Fruit fly (Drosophila melanogaster) whole organism, pupa: Measurements from ENCODE around the gene Pburs.
A peak's percentile ranks its signal among the peaks of the same experiment; 100 is the strongest.

Experiments
- CG10348 ChIP-seq: fragments of 200-800 bp; sonication (Bioruptor generic); IDR thresholded peaks from 2 replicates; pipeline ENCODE4 v1.3.6; 2022; ENCODE audit warnings: missing biosample characterization, missing genetic modification characterization
- CG12605 ChIP-seq: fragments of 200-800 bp; sonication (Bioruptor generic); IDR thresholded peaks from 2 replicates; pipeline ENCODE4 v1.3.6; 2022; ENCODE audit warnings: missing biosample characterization, missing genetic modification characterization
- CG13204 ChIP-seq: fragments of 200-800 bp; sonication (Bioruptor generic); optimal IDR thresholded peaks from 2 replicates; lab custom pipeline; 2018; ENCODE audit warnings: missing biosample characterization, mild to moderate bottlenecking, missing genetic modification characterization, moderate library complexity
- CG14655 ChIP-seq: fragments of 200-800 bp; sonication (Bioruptor generic); optimal IDR thresholded peaks from 3 replicates; lab custom pipeline; 2017; ENCODE audit warnings: mild to moderate bottlenecking, missing biosample characterization, missing genetic modification reagents, missing genetic modification characterization
- CG15710 ChIP-seq: fragments of 200-800 bp; sonication (Bioruptor generic); optimal IDR thresholded peaks from 2 replicates; lab custom pipeline; 2018; ENCODE audit warnings: missing biosample characterization, mild to moderate bottlenecking, missing genetic modification characterization, moderate library complexity
- CG17806 ChIP-seq: fragments of 200-800 bp; sonication (Bioruptor generic); optimal IDR thresholded peaks from 2 replicates; lab custom pipeline; 2018; ENCODE audit warnings: missing biosample characterization, mild to moderate bottlenecking, missing genetic modification characterization, moderate library complexity
- CG32121 ChIP-seq: fragments of 200-800 bp; sonication (Bioruptor generic); IDR thresholded peaks from 2 replicates; pipeline ENCODE4 v1.3.6; 2022; ENCODE audit warnings: missing biosample characterization, missing genetic modification characterization
- CG34367 ChIP-seq: fragments of 200-800 bp; sonication (Bioruptor generic); optimal IDR thresholded peaks from 2 replicates; lab custom pipeline; 2018; ENCODE audit warnings: missing biosample characterization, mild to moderate bottlenecking, missing genetic modification characterization
- CG4496 ChIP-seq: fragments of 200-800 bp; sonication (Bioruptor generic); IDR thresholded peaks from 3 replicates; pipeline ENCODE4 v1.3.6; 2022; ENCODE audit warnings: missing biosample characterization, missing genetic modification characterization
- CG8159 ChIP-seq: fragments of 200-800 bp; sonication (Bioruptor generic); optimal IDR thresholded peaks from 3 replicates; lab custom pipeline; 2018; ENCODE audit warnings: missing biosample characterization, mild to moderate bottlenecking, missing genetic modification characterization, moderate library complexity
- CG8301 ChIP-seq: fragments of 200-800 bp; sonication (Bioruptor generic); optimal IDR thresholded peaks from 2 replicates; lab custom pipeline; 2018; ENCODE audit warnings: missing biosample characterization, mild to moderate bottlenecking, missing genetic modification characterization
- CG9948 ChIP-seq: fragments of 200-800 bp; sonication (Bioruptor generic); optimal IDR thresholded peaks from 2 replicates; lab custom pipeline; 2018; ENCODE audit warnings: missing biosample characterization, mild to moderate bottlenecking, missing genetic modification characterization, moderate library complexity
- D1 ChIP-seq: fragments of 200-800 bp; sonication (Bioruptor generic); optimal IDR thresholded peaks from 2 replicates; lab custom pipeline; 2018; ENCODE audit warnings: missing biosample characterization, mild to moderate bottlenecking, missing genetic modification characterization, moderate library complexity
- EcR ChIP-seq: fragments of 200-800 bp; sonication (Bioruptor generic); optimal IDR thresholded peaks from 3 replicates; lab custom pipeline; 2019; ENCODE audit warnings: missing biosample characterization, missing genetic modification characterization, mild to moderate bottlenecking, moderate library complexity, missing genetic modification reagents
- Ets98B ChIP-seq: fragments of 200-800 bp; sonication (Bioruptor generic); IDR thresholded peaks from 2 replicates; pipeline ENCODE4 v1.3.6; 2022; ENCODE audit warnings: missing biosample characterization, missing genetic modification characterization
- Pif1A ChIP-seq: fragments of 200-800 bp; sonication (Bioruptor generic); optimal IDR thresholded peaks from 3 replicates; lab custom pipeline; 2016; ENCODE audit warnings: missing biosample characterization, missing genetic modification characterization
- Pif1B ChIP-seq: fragments of 200-800 bp; sonication (Bioruptor generic); optimal IDR thresholded peaks from 3 replicates; lab custom pipeline; 2016; ENCODE audit warnings: missing biosample characterization, missing genetic modification characterization
- Snoo ChIP-seq: fragments of 200-800 bp; sonication (Bioruptor generic); optimal IDR thresholded peaks from 3 replicates; lab custom pipeline; 2017; ENCODE audit warnings: missing biosample characterization, mild to moderate bottlenecking, missing genetic modification characterization, inconsistent platforms
- fd96Ca ChIP-seq: fragments of 200-800 bp; sonication (Bioruptor generic); IDR thresholded peaks from 3 replicates; pipeline ENCODE4 v1.3.6; 2022; ENCODE audit warnings: missing biosample characterization, missing genetic modification characterization
- gl ChIP-seq: fragments of 200-800 bp; sonication (Bioruptor generic); optimal IDR thresholded peaks from 2 replicates; lab custom pipeline; 2018; ENCODE audit warnings: missing biosample characterization, mild to moderate bottlenecking, missing genetic modification characterization
- rn ChIP-seq: fragments of 200-800 bp; sonication (Bioruptor generic); IDR thresholded peaks from 2 replicates; pipeline ENCODE4 v1.3.6; 2022; ENCODE audit warnings: missing biosample characterization, missing genetic modification characterization

Pburs gene

DNA sequence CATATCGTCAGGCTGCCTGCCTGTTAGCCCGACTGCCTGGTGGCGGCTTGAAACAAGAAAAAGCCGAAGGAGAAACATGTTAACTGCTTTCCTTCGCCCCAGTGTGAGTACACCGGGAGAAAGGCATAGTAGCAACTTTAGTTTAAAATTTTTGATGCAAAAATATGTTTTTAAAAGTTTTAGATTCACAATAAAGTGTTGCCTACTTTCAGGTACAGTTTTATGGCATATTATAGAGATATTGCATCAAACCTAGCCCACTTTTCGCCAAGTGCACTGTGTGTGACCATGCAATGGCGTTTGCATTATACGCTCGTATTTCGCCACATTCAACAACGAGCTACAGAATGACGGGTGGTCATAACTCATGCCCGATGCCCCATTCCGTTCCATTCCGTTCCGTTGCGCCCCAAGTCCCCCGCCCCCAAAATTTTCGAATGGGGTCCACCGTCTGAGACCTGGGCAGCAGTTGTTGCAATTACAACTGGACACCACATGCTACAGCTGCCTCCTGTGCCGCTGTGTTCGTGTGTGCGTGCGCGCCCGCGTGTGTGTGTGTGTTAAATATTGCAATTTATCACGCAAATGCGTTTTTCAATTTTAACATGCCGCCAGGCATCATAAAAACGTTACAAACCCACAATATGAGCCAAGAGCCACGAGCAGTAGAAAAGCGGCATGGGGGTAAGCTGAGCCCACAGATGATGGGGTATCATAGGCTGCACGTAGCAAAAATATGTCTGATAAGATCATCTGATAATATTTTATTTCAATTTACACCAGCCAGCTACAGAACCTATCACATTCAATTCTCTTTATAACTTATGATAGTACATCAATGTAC, 47.0 kb downstream of the Pburs start:
- TF ChIP-seq CG8159 (tag; lab: Kevin White, UChicago) (peak; percentile 93), fd96Ca (GFP tag; lab: Robert Waterston, UW) (peak; percentile 98), Pif1A (peak; percentile 98), CG34367 (tag; lab: Kevin White, UChicago) (peak; percentile 93), CG17806 (tag; lab: Kevin White, UChicago) (peak; percentile 94), Snoo (tag; lab: Kevin White, UChicago) (peak; percentile 94), CG8301 (tag; lab: Kevin White, UChicago) (peak; percentile 96), gl (tag; lab: Kevin White, UChicago) (peak; percentile 91), Pif1B (GFP tag; lab: Kevin White, UChicago) (peak; percentile 60), CG4496 (peak; percentile 97), CG9948 (tag; lab: Kevin White, UChicago) (peak; percentile 94), CG12605 (GFP tag; lab: Robert Waterston, UW) (peak; percentile 96), CG32121 (GFP tag; lab: Robert Waterston, UW) (peak; percentile 97), CG13204 (GFP tag; lab: Kevin White, UChicago) (peak; percentile 79), rn (GFP tag; lab: Robert Waterston, UW) (peak; percentile 90), Ets98B (GFP tag; lab: Robert Waterston, UW) (peak; percentile 97), CG15710 (tag; lab: Kevin White, UChicago) (peak; percentile 90), D1 (tag; lab: Kevin White, UChicago) (peak; percentile 66), CG10348 (GFP tag; lab: Robert Waterston, UW) (no peak; the same call in 1 of the 2 replicates), CG14655 (GFP tag; lab: Kevin White, UChicago) (peak; percentile 96), EcR (GFP tag; lab: Kevin White, UChicago) (no peak)

DNA sequence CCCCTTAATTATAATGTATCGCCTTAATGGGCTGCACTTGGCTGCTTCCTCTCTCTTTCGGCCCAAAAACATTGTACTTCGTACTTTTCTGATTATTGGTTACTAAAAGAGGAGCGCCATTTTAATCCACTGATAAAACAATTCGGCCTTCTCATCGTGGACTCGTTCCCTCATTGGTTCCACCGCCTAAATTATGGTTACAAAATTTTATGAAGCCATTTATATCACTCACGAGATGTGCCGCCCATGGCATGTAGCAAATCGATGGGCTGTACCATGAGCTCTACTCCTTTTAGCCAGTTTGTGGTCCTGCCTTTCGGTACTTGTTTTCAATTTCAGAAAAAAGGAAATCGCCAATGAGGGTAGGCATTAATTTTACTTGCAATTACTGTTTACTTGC, 48.3 kb downstream of the Pburs start:
- TF ChIP-seq CG12605 (GFP tag; lab: Robert Waterston, UW) (no peak), CG14655 (GFP tag; lab: Kevin White, UChicago) (no peak), CG13204 (GFP tag; lab: Kevin White, UChicago) (no peak), CG4496 (no peak), EcR (GFP tag; lab: Kevin White, UChicago) (no peak), Ets98B (GFP tag; lab: Robert Waterston, UW) (no peak), fd96Ca (GFP tag; lab: Robert Waterston, UW) (no peak), CG8301 (tag; lab: Kevin White, UChicago) (no peak), CG10348 (GFP tag; lab: Robert Waterston, UW) (no peak)

DNA sequence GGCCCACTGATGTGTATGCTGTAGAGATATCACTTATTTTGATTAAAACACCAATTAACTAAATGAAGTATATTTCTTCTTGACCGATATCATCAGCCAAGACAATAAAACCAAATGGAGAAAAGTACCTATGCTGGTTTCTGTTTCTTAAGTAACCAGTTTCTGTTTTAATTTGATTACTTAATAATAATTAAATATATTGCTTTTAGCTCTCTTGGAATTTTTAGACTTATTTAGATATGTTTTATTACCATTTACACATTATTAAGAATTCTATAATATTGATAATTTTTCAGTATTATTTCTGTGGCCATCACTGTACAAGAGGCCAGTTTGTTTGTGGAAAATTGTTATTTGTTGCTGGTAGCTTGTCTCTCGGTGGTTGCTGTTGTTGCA, 49.9 kb downstream of the Pburs start:
- TF ChIP-seq CG10348 (GFP tag; lab: Robert Waterston, UW) = 0 out of 2 replicates have a peak, but pooled peaks have one; percentile 6
- peak; percentile 85 for TF ChIP-seq CG8301 (tag; lab: Kevin White, UChicago)
- peak; percentile 91 for TF ChIP-seq CG14655 (GFP tag; lab: Kevin White, UChicago)
- TF ChIP-seq CG32121 (GFP tag; lab: Robert Waterston, UW) = peak; percentile 55
- peak; percentile 72 for TF ChIP-seq CG4496
- TF ChIP-seq CG8159 (tag; lab: Kevin White, UChicago) = peak; percentile 80
- TF ChIP-seq fd96Ca (GFP tag; lab: Robert Waterston, UW) = no peak
- no peak; the same call in 1 of the 2 replicates for TF ChIP-seq Ets98B (GFP tag; lab: Robert Waterston, UW)
- TF ChIP-seq CG17806 (tag; lab: Kevin White, UChicago) = peak; percentile 69
- peak; percentile 25 for TF ChIP-seq D1 (tag; lab: Kevin White, UChicago)
- peak; percentile 75 for TF ChIP-seq CG9948 (tag; lab: Kevin White, UChicago)
- TF ChIP-seq CG34367 (tag; lab: Kevin White, UChicago) = peak; percentile 60
- no peak for TF ChIP-seq CG15710 (tag; lab: Kevin White, UChicago)
- TF ChIP-seq CG13204 (GFP tag; lab: Kevin White, UChicago) = peak; percentile 20
- peak; percentile 37 for TF ChIP-seq Pif1A
- TF ChIP-seq rn (GFP tag; lab: Robert Waterston, UW) = 0 out of 2 replicates have a peak, but pooled peaks have one; percentile 30
- peak; percentile 80 for TF ChIP-seq Pif1B (GFP tag; lab: Kevin White, UChicago)
- no peak for TF ChIP-seq CG12605 (GFP tag; lab: Robert Waterston, UW)
- peak; percentile 63 for TF ChIP-seq Snoo (tag; lab: Kevin White, UChicago)
- TF ChIP-seq EcR (GFP tag; lab: Kevin White, UChicago) = no peak
- no peak for TF ChIP-seq gl (tag; lab: Kevin White, UChicago)
